Worm (Caenorhabditis elegans): ENCODE data around the gene cpna-4.

DNA sequence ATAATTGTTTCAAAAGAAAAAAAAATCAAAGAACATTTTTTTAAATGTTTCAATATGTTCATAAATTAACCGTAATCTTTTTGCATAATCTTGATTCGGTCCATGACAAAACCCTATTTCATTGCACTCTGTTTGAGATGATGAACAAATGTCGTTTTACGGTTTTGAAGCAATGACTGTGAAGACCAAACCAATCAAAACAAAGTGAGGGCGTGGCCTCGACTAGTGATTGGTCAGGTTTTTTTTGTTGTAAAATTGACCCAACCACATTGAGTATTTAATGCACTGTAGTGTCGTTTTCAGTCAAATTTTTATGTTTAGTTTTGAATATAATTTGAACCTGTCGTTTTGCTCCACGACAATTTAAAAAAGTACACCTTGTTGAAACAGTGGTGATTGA is 16.1 kb downstream of the cpna-4 start:
- no peak for TF ChIP-seq ces-1 (GFP tag; optimal IDR thresholded peaks at IDR 0.05)
- TF ChIP-seq ama-1 (optimal IDR thresholded peaks at IDR 0.05), result no peak
- TF ChIP-seq T20F7.1 (GFP tag; optimal IDR thresholded peaks at IDR 0.05), result no peak
- no peak for TF ChIP-seq mes-2 (tag; optimal IDR thresholded peaks at IDR 0.05; ENCODE audit: poor library complexity, severe bottlenecking)
- no peak for TF ChIP-seq nhr-111 (GFP tag; optimal IDR thresholded peaks at IDR 0.05)
- TF ChIP-seq tag-97 (GFP tag; IDR thresholded peaks at IDR 0.05), result no peak
- no peak for TF ChIP-seq nhr-102 (tag; optimal IDR thresholded peaks at IDR 0.05)
- TF ChIP-seq ceh-28 (tag; optimal IDR thresholded peaks at IDR 0.05), result no peak
- no peak for TF ChIP-seq dpl-1 (GFP tag; optimal IDR thresholded peaks at IDR 0.05)

All from whole organism, L4 larva.